Worm (Caenorhabditis elegans): ENCODE measurements around the gene arrd-24.
"Not testable (repeated sequence)": the region's sequence is repeated elsewhere in the genome, so short reads cannot be mapped to it uniquely, and the experiment has no call there.

Gene arrd-24

ce11 chrX:13980417-13980816 is at the start of gene arrd-24:
Gene arrd-24 (minus strand): TSS chrX:13980517.
- TF ChIP-seq flt-1 (GFP tag; IDR thresholded peaks at IDR 0.05); tab-1 (GFP tag; IDR thresholded peaks at IDR 0.05); cog-1 (tag; optimal IDR thresholded peaks at IDR 0.05): not testable (repeated sequence)

- TF ChIP-seq T22C8.4 (GFP tag; IDR thresholded peaks at IDR 0.05) (no peak), ztf-29 (GFP tag; IDR thresholded peaks at IDR 0.05) (no peak), ztf-23 (GFP tag; IDR thresholded peaks at IDR 0.05) (no peak), klf-2 (GFP tag; conservative IDR thresholded peaks at IDR 0.05) (no peak), flt-1 (GFP tag; IDR thresholded peaks at IDR 0.05) (no peak), cog-1 (tag; optimal IDR thresholded peaks at IDR 0.05) (no peak), ref-1 (GFP tag; conservative IDR thresholded peaks at IDR 0.05) (no peak), tab-1 (GFP tag; IDR thresholded peaks at IDR 0.05) (no peak), med-1 (GFP tag; optimal IDR thresholded peaks at IDR 0.05; ENCODE audit: insufficient read depth) (no peak)
These were observed 49.6 kb upstream of the arrd-24 start for ce11 chrX:14029872-14030271.

- TF ChIP-seq klf-2 (GFP tag; conservative IDR thresholded peaks at IDR 0.05): no peak
- no peak for TF ChIP-seq med-1 (GFP tag; optimal IDR thresholded peaks at IDR 0.05; ENCODE audit: insufficient read depth)
- no peak for TF ChIP-seq ztf-29 (GFP tag; IDR thresholded peaks at IDR 0.05)
- TF ChIP-seq ref-1 (GFP tag; conservative IDR thresholded peaks at IDR 0.05): no peak
- no peak for TF ChIP-seq flt-1 (GFP tag; IDR thresholded peaks at IDR 0.05)
- TF ChIP-seq ztf-23 (GFP tag; IDR thresholded peaks at IDR 0.05): no peak
- TF ChIP-seq cog-1 (tag; optimal IDR thresholded peaks at IDR 0.05): no peak
- TF ChIP-seq tab-1 (GFP tag; IDR thresholded peaks at IDR 0.05): no peak
- TF ChIP-seq T22C8.4 (GFP tag; IDR thresholded peaks at IDR 0.05): no peak
These were observed 49.1 kb upstream of the arrd-24 start for ce11 chrX:14029392-14029791.

- TF ChIP-seq T22C8.4 (GFP tag; IDR thresholded peaks at IDR 0.05) (no peak), ztf-29 (GFP tag; IDR thresholded peaks at IDR 0.05) (no peak), flt-1 (GFP tag; IDR thresholded peaks at IDR 0.05) (no peak), cog-1 (tag; optimal IDR thresholded peaks at IDR 0.05) (no peak), tab-1 (GFP tag; IDR thresholded peaks at IDR 0.05) (no peak), ztf-23 (GFP tag; IDR thresholded peaks at IDR 0.05) (no peak), med-1 (GFP tag; optimal IDR thresholded peaks at IDR 0.05; ENCODE audit: insufficient read depth) (no peak), ref-1 (GFP tag; conservative IDR thresholded peaks at IDR 0.05) (no peak), klf-2 (GFP tag; conservative IDR thresholded peaks at IDR 0.05) (no peak)
These were observed 48.2 kb upstream of the arrd-24 start for ce11 chrX:14028492-14028891.

ce11 chrX:14026893-14027292 is 46.6 kb upstream of the arrd-24 start:
- TF ChIP-seq cog-1 (tag; optimal IDR thresholded peaks at IDR 0.05) (no peak), klf-2 (GFP tag; conservative IDR thresholded peaks at IDR 0.05) (no peak), tab-1 (GFP tag; IDR thresholded peaks at IDR 0.05) (no peak), T22C8.4 (GFP tag; IDR thresholded peaks at IDR 0.05) (no peak), flt-1 (GFP tag; IDR thresholded peaks at IDR 0.05) (no peak), ztf-29 (GFP tag; IDR thresholded peaks at IDR 0.05) (no peak)

ce11 chrX:14024400-14024953 is 44.2 kb upstream of the arrd-24 start:
- TF ChIP-seq klf-2 (GFP tag; conservative IDR thresholded peaks at IDR 0.05): no peak
- TF ChIP-seq tab-1 (GFP tag; IDR thresholded peaks at IDR 0.05): 0 out of 2 replicates have a peak, but pooled peaks have one; percentile 43

ce11 chrX:14020290-14020689 is 40.0 kb upstream of the arrd-24 start, which contains the start of gene C04C11.1:
Gene C04C11.1 (plus strand): TSS chrX:14020590.
- TF ChIP-seq ztf-23 (GFP tag; IDR thresholded peaks at IDR 0.05) (no peak), ztf-29 (GFP tag; IDR thresholded peaks at IDR 0.05) (no peak), cog-1 (tag; optimal IDR thresholded peaks at IDR 0.05) (no peak), ref-1 (GFP tag; conservative IDR thresholded peaks at IDR 0.05) (no peak), flt-1 (GFP tag; IDR thresholded peaks at IDR 0.05) (no peak), med-1 (GFP tag; optimal IDR thresholded peaks at IDR 0.05; ENCODE audit: insufficient read depth) (no peak), klf-2 (GFP tag; conservative IDR thresholded peaks at IDR 0.05) (no peak), tab-1 (GFP tag; IDR thresholded peaks at IDR 0.05) (no peak), T22C8.4 (GFP tag; IDR thresholded peaks at IDR 0.05) (no peak)

ce11 chrX:14016698-14017097 is 36.4 kb upstream of the arrd-24 start:
- TF ChIP-seq cog-1 (tag; optimal IDR thresholded peaks at IDR 0.05) (no peak), ztf-23 (GFP tag; IDR thresholded peaks at IDR 0.05) (no peak), flt-1 (GFP tag; IDR thresholded peaks at IDR 0.05) (peak; percentile 31; the same call in 1 of the 2 replicates), tab-1 (GFP tag; IDR thresholded peaks at IDR 0.05) (0 out of 2 replicates have a peak, but pooled peaks have one; percentile 32), T22C8.4 (GFP tag; IDR thresholded peaks at IDR 0.05) (no peak), ztf-29 (GFP tag; IDR thresholded peaks at IDR 0.05) (no peak), klf-2 (GFP tag; conservative IDR thresholded peaks at IDR 0.05) (no peak), ref-1 (GFP tag; conservative IDR thresholded peaks at IDR 0.05) (no peak), med-1 (GFP tag; optimal IDR thresholded peaks at IDR 0.05; ENCODE audit: insufficient read depth) (no peak)

ce11 chrX:14015808-14016207 is 35.5 kb upstream of the arrd-24 start:
- TF ChIP-seq ztf-23 (GFP tag; IDR thresholded peaks at IDR 0.05): peak; percentile 91
- peak; percentile 2 for TF ChIP-seq med-1 (GFP tag; optimal IDR thresholded peaks at IDR 0.05; ENCODE audit: insufficient read depth)
- TF ChIP-seq ref-1 (GFP tag; conservative IDR thresholded peaks at IDR 0.05): peak; percentile 81
- peak; percentile 91 for TF ChIP-seq flt-1 (GFP tag; IDR thresholded peaks at IDR 0.05)
- peak; percentile 75; the same call in 1 of the 2 replicates for TF ChIP-seq ztf-29 (GFP tag; IDR thresholded peaks at IDR 0.05)
- TF ChIP-seq cog-1 (tag; optimal IDR thresholded peaks at IDR 0.05): peak; percentile 86
- peak; percentile 83 for TF ChIP-seq T22C8.4 (GFP tag; IDR thresholded peaks at IDR 0.05)
- TF ChIP-seq klf-2 (GFP tag; conservative IDR thresholded peaks at IDR 0.05): peak; percentile 82
- peak; percentile 87 for TF ChIP-seq tab-1 (GFP tag; IDR thresholded peaks at IDR 0.05)

- TF ChIP-seq ztf-23 (GFP tag; IDR thresholded peaks at IDR 0.05): no peak
- TF ChIP-seq flt-1 (GFP tag; IDR thresholded peaks at IDR 0.05): no peak
These were observed 35.0 kb upstream of the arrd-24 start, which contains the start of gene C04C11.25 for ce11 chrX:14015366-14015765. Gene C04C11.25 (minus strand): TSS chrX:14015466.
